Fruit fly (Drosophila melanogaster) whole organism, pupa: Measurements from ENCODE around the gene Kap3.

Source experiments
- CG13204 ChIP-seq: fragments of 200-800 bp; sonication (Bioruptor generic); optimal IDR thresholded peaks from 2 replicates; lab custom pipeline; 2018; ENCODE audit warnings: missing biosample characterization, mild to moderate bottlenecking, missing genetic modification characterization, moderate library complexity
- CG15710 ChIP-seq: fragments of 200-800 bp; sonication (Bioruptor generic); optimal IDR thresholded peaks from 2 replicates; lab custom pipeline; 2018; ENCODE audit warnings: missing biosample characterization, mild to moderate bottlenecking, missing genetic modification characterization, moderate library complexity
- CG17806 ChIP-seq: fragments of 200-800 bp; sonication (Bioruptor generic); optimal IDR thresholded peaks from 2 replicates; lab custom pipeline; 2018; ENCODE audit warnings: missing biosample characterization, mild to moderate bottlenecking, missing genetic modification characterization, moderate library complexity
- CG32121 ChIP-seq: fragments of 200-800 bp; sonication (Bioruptor generic); IDR thresholded peaks from 2 replicates; pipeline ENCODE4 v1.3.6; 2022; ENCODE audit warnings: missing biosample characterization, missing genetic modification characterization
- CG8301 ChIP-seq: fragments of 200-800 bp; sonication (Bioruptor generic); optimal IDR thresholded peaks from 2 replicates; lab custom pipeline; 2018; ENCODE audit warnings: missing biosample characterization, mild to moderate bottlenecking, missing genetic modification characterization
- EcR ChIP-seq: fragments of 200-800 bp; sonication (Bioruptor generic); optimal IDR thresholded peaks from 3 replicates; lab custom pipeline; 2019; ENCODE audit warnings: missing biosample characterization, missing genetic modification characterization, mild to moderate bottlenecking, moderate library complexity, missing genetic modification reagents
- Pif1B ChIP-seq: fragments of 200-800 bp; sonication (Bioruptor generic); optimal IDR thresholded peaks from 3 replicates; lab custom pipeline; 2016; ENCODE audit warnings: missing biosample characterization, missing genetic modification characterization
- Snoo ChIP-seq: fragments of 200-800 bp; sonication (Bioruptor generic); optimal IDR thresholded peaks from 3 replicates; lab custom pipeline; 2017; ENCODE audit warnings: missing biosample characterization, mild to moderate bottlenecking, missing genetic modification characterization, inconsistent platforms
- fd96Ca ChIP-seq: fragments of 200-800 bp; sonication (Bioruptor generic); IDR thresholded peaks from 3 replicates; pipeline ENCODE4 v1.3.6; 2022; ENCODE audit warnings: missing biosample characterization, missing genetic modification characterization

dm6 chrX:11342168-11342567 is 2.3 kb upstream of the Kap3 start:
- no peak for TF ChIP-seq CG32121 (GFP tag; lab: Robert Waterston, UW)
- TF ChIP-seq Pif1B, result no peak
- no peak for TF ChIP-seq CG15710 (tag; lab: Kevin White, UChicago)
- no peak for TF ChIP-seq CG17806 (tag; lab: Kevin White, UChicago)
- no peak for TF ChIP-seq EcR
- no peak for TF ChIP-seq fd96Ca
- TF ChIP-seq CG8301 (tag; lab: Kevin White, UChicago), result no peak
- no peak for TF ChIP-seq CG13204 (GFP tag; lab: Kevin White, UChicago)
- no peak for TF ChIP-seq Snoo (tag; lab: Kevin White, UChicago)
